Worm (Caenorhabditis elegans): ENCODE results near the gene acc-4.

Gene acc-4

DNA sequence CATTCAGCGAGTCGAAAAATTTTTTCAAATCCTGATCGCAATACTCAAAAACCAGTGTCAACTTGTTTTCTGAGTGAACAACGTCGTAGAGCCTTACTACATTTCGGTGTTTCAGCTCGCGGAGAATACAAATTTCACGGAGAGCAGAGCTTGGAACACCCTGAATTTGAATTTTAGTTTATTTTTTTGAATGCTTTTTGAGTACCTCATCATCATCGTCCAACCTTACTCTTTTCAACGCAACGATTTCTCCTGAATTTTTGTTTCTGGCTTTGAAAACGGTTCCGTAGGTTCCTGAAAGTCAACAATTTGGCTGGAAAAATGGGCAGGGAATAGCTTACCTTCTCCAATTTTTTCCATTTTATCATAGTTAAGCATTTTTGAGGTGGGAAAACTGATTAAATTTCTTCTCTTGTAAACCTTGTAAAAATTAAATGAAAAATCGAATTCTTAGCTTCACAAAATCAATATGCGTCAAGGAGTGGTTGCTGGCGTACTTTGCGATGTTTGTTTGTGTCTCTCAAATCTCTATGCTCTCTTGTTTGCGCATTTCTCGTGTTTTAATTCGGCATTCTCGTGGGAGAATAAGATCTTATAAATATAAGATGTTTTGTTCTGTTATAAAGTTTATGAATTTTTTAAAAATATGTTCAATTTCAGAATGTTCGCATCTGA, 17.9 kb downstream of the acc-4 start, which contains the start of gene cdk-5 (continued):
- TF ChIP-seq nhr-11 (tag; optimal IDR thresholded peaks at IDR 0.05) (peak; percentile 79), spr-1 (tag; optimal IDR thresholded peaks at IDR 0.05) (peak; percentile 51), lsy-2 (tag; optimal IDR thresholded peaks at IDR 0.05) (peak; percentile 48 to 97), fos-1 (tag; optimal IDR thresholded peaks at IDR 0.05) (no peak), lin-15B (tag; optimal IDR thresholded peaks at IDR 0.05) (no peak), nhr-48 (tag; optimal IDR thresholded peaks at IDR 0.05) (peak; percentile 59), tra-1 (GFP tag; IDR thresholded peaks at IDR 0.05) (no peak), hif-1 (tag; optimal IDR thresholded peaks at IDR 0.05) (peak in 1 of 2 experiments; percentile 52), dmd-9 (GFP tag; IDR thresholded peaks at IDR 0.05) (no peak), ceh-62 (tag; optimal IDR thresholded peaks at IDR 0.05) (no peak), dve-1 (tag; optimal IDR thresholded peaks at IDR 0.05; ENCODE audit: insufficient read depth) (peak; percentile 93), lin-13 (GFP tag; optimal IDR thresholded peaks at IDR 0.05) (peak; percentile 51), madf-9 (GFP tag; conservative IDR thresholded peaks at IDR 0.05) (no peak), arid-1 (GFP tag; conservative IDR thresholded peaks at IDR 0.05) (0 out of 2 replicates have a peak, but pooled peaks have one; percentile 39), nhr-102 (tag; optimal IDR thresholded peaks at IDR 0.05) (peak; percentile 80), nhr-10 (tag; optimal IDR thresholded peaks at IDR 0.05) (no peak), lin-1 (GFP tag; IDR thresholded peaks at IDR 0.05) (0 out of 2 replicates have a peak, but pooled peaks have one; percentile 6), aha-1 (tag) (peak; percentile 95), daf-19 (GFP tag; conservative IDR thresholded peaks at IDR 0.05) (no peak), ctbp-1 (GFP tag; IDR thresholded peaks at IDR 0.05) (0 out of 2 replicates have a peak, but pooled peaks have one; percentile 37), Y105C5A.15 (GFP tag; IDR thresholded peaks at IDR 0.05) (no peak), mes-2 (tag; optimal IDR thresholded peaks at IDR 0.05; ENCODE audit: poor library complexity, severe bottlenecking) (peak; percentile 86), ceh-20 (GFP tag; IDR thresholded peaks at IDR 0.05) (peak; percentile 49; the same call in 1 of the 2 replicates), mxl-3 (GFP tag; optimal IDR thresholded peaks at IDR 0.05) (no peak), rbr-2 (tag; optimal IDR thresholded peaks at IDR 0.05) (peak; percentile 83), hmg-1.1 (GFP tag; IDR thresholded peaks at IDR 0.05) (peak; percentile 83), spr-3 (GFP tag; optimal IDR thresholded peaks at IDR 0.05) (no peak), gei-8 (GFP tag; optimal IDR thresholded peaks at IDR 0.05) (no peak), mep-1 (tag; optimal IDR thresholded peaks at IDR 0.05) (peak; percentile 88), php-3 (GFP tag; IDR thresholded peaks at IDR 0.05) (no peak), lin-39 (tag; optimal IDR thresholded peaks at IDR 0.05) (no peak), F10B5.3 (tag; optimal IDR thresholded peaks at IDR 0.05) (peak; percentile 63), ZK546.5 (tag; optimal IDR thresholded peaks at IDR 0.05) (no peak), lim-7 (GFP tag; IDR thresholded peaks at IDR 0.05) (no peak), nhr-41 (GFP tag; IDR thresholded peaks at IDR 0.05) (no peak), T20F7.1 (GFP tag; optimal IDR thresholded peaks at IDR 0.05) (no peak), zip-11 (GFP tag; IDR thresholded peaks at IDR 0.05) (no peak), zfp-3 (GFP tag; conservative IDR thresholded peaks at IDR 0.05) (0 out of 2 replicates have a peak, but pooled peaks have one; percentile 58), lin-29 (GFP tag; IDR thresholded peaks at IDR 0.05) (peak; percentile 50; the same call in 1 of the 2 replicates), R02D3.7 (tag; optimal IDR thresholded peaks at IDR 0.05) (no peak), daf-16 (GFP tag; optimal IDR thresholded peaks at IDR 0.05) (peak in 1 of 2 experiments; percentile 51), daf-16 (tag; optimal IDR thresholded peaks at IDR 0.05) (peak; percentile 13), zip-2 (tag; optimal IDR thresholded peaks at IDR 0.05) (no peak), D1046.2 (GFP tag; IDR thresholded peaks at IDR 0.05) (no peak; the same call in 1 of the 2 replicates), snpc-1.2 (GFP tag; IDR thresholded peaks at IDR 0.05) (no peak), F37D6.2 (tag; optimal IDR thresholded peaks at IDR 0.05) (peak; percentile 53)
